Fruit fly (Drosophila melanogaster) whole organism, embryonic: ENCODE data around the gene CG11703.
A peak's percentile ranks its signal among the peaks of the same experiment; 100 is the strongest.

Experiments used
- Abd-B ChIP-seq: fragments of 200-800 bp; sonication (Bioruptor generic); optimal IDR thresholded peaks from 2 replicates; lab custom pipeline; 2018; ENCODE audit warnings: missing biosample characterization, mild to moderate bottlenecking, missing genetic modification characterization, moderate library complexity
- Atf-2 ChIP-seq: fragments of 200-800 bp; sonication (Bioruptor generic); optimal IDR thresholded peaks from 2 replicates; lab custom pipeline; 2016; ENCODE audit warnings: missing biosample characterization, missing genetic modification characterization
- CG10147 ChIP-seq: fragments of 200-800 bp; sonication (Bioruptor generic); optimal IDR thresholded peaks from 2 replicates; lab custom pipeline; 2019; ENCODE audit warnings: missing biosample characterization, mild to moderate bottlenecking, missing genetic modification characterization, moderate library complexity
- CG10366 ChIP-seq: fragments of 200-800 bp; sonication (Bioruptor generic); IDR thresholded peaks from 2 replicates; pipeline ENCODE4 v1.3.6; 2022; ENCODE audit warnings: missing biosample characterization, missing genetic modification characterization
- CG10462 ChIP-seq: fragments of 200-800 bp; sonication (Bioruptor generic); optimal IDR thresholded peaks from 2 replicates; lab custom pipeline; 2016; ENCODE audit warnings: missing biosample characterization, missing genetic modification characterization
- CG11504 ChIP-seq: fragments of 200-800 bp; sonication (Bioruptor generic); optimal IDR thresholded peaks from 3 replicates; lab custom pipeline; 2019; ENCODE audit warnings: missing biosample characterization, mild to moderate bottlenecking, missing genetic modification characterization, moderate library complexity
- CG12391 ChIP-seq: fragments of 200-800 bp; sonication (Bioruptor generic); optimal IDR thresholded peaks from 3 replicates; lab custom pipeline; 2018; ENCODE audit warnings: missing biosample characterization, mild to moderate bottlenecking, missing genetic modification characterization, moderate library complexity
- CG13287 ChIP-seq: fragments of 200-800 bp; sonication (Bioruptor generic); IDR thresholded peaks from 2 replicates; pipeline ENCODE4 v1.3.6; 2022; ENCODE audit warnings: missing biosample characterization, missing genetic modification characterization; ENCODE audit not compliant: partially characterized antibody
- CG14014 ChIP-seq: fragments of 200-800 bp; sonication (Bioruptor generic); IDR thresholded peaks from 2 replicates; pipeline ENCODE4 v1.3.6; 2022; ENCODE audit warnings: missing biosample characterization, missing genetic modification characterization
- CG15073 ChIP-seq: fragments of 200-800 bp; sonication (Bioruptor generic); optimal IDR thresholded peaks from 2 replicates; lab custom pipeline; 2016; ENCODE audit warnings: missing biosample characterization, missing genetic modification characterization
- CG15601 ChIP-seq: fragments of 200-800 bp; sonication (Bioruptor generic); optimal IDR thresholded peaks from 3 replicates; lab custom pipeline; 2019; ENCODE audit warnings: missing biosample characterization, mild to moderate bottlenecking, missing genetic modification characterization, moderate library complexity
- CG16779 ChIP-seq: fragments of 200-800 bp; sonication (Bioruptor generic); IDR thresholded peaks from 2 replicates; pipeline ENCODE4 v1.3.6; 2022; ENCODE audit warnings: missing biosample characterization, missing genetic modification characterization
- CG16815 ChIP-seq: fragments of 200-800 bp; sonication (Bioruptor generic); optimal IDR thresholded peaks from 3 replicates; lab custom pipeline; 2017; ENCODE audit warnings: missing biosample characterization, mild to moderate bottlenecking, missing genetic modification characterization
- CG17186 ChIP-seq: fragments of 200-800 bp; sonication (Bioruptor generic); optimal IDR thresholded peaks from 3 replicates; lab custom pipeline; 2017; ENCODE audit warnings: missing biosample characterization, missing genetic modification reagents, missing genetic modification characterization
- CG17361 ChIP-seq: fragments of 200-800 bp; sonication (Bioruptor generic); IDR thresholded peaks from 3 replicates; pipeline ENCODE4 v1.3.6; 2022; ENCODE audit warnings: missing biosample characterization, missing genetic modification characterization
- CG17385 ChIP-seq: fragments of 200-800 bp; sonication (Bioruptor generic); optimal IDR thresholded peaks from 3 replicates; lab custom pipeline; 2018; ENCODE audit warnings: missing biosample characterization, mild to moderate bottlenecking, missing genetic modification characterization
- CG2875 ChIP-seq: fragments of 200-800 bp; sonication (Bioruptor generic); optimal IDR thresholded peaks from 2 replicates; lab custom pipeline; 2017; ENCODE audit warnings: missing biosample characterization, mild to moderate bottlenecking, missing genetic modification characterization, missing genetic modification reagents
- CG30020 ChIP-seq: fragments of 200-800 bp; optimal IDR thresholded peaks from 2 replicates; lab custom pipeline; 2019; ENCODE audit warnings: missing biosample characterization, mild to moderate bottlenecking, missing genetic modification characterization, moderate library complexity
- CG3065 ChIP-seq: fragments of 200-800 bp; sonication (Bioruptor generic); optimal IDR thresholded peaks from 2 replicates; lab custom pipeline; 2016; ENCODE audit warnings: missing biosample characterization, missing genetic modification characterization
- CG3407 ChIP-seq: fragments of 200-800 bp; sonication (Bioruptor generic); optimal IDR thresholded peaks from 2 replicates; lab custom pipeline; 2018; ENCODE audit warnings: missing biosample characterization, mild to moderate bottlenecking, missing genetic modification characterization
- CG4328 ChIP-seq: fragments of 200-800 bp; sonication (Bioruptor generic); optimal IDR thresholded peaks from 3 replicates; lab custom pipeline; 2017; ENCODE audit warnings: missing biosample characterization, missing genetic modification reagents, missing genetic modification characterization
- CG6175 ChIP-seq: fragments of 200-800 bp; sonication (Bioruptor generic); IDR thresholded peaks from 3 replicates; pipeline ENCODE4 v1.3.6; 2022; ENCODE audit warnings: missing biosample characterization, missing genetic modification characterization
- CG6683 ChIP-seq: fragments of 200-800 bp; sonication (Bioruptor generic); optimal IDR thresholded peaks from 2 replicates; lab custom pipeline; 2017; ENCODE audit warnings: missing biosample characterization, mild to moderate bottlenecking, missing genetic modification characterization, missing genetic modification reagents
- CoRest ChIP-seq: fragments of 200-800 bp; sonication (Bioruptor generic); optimal IDR thresholded peaks from 3 replicates; lab custom pipeline; 2018; ENCODE audit warnings: missing biosample characterization, mild to moderate bottlenecking, missing genetic modification characterization, moderate library complexity
- CrebB ChIP-seq: fragments of 200-800 bp; sonication (Bioruptor generic); optimal IDR thresholded peaks from 3 replicates; lab custom pipeline; 2018; ENCODE audit warnings: missing biosample characterization, mild to moderate bottlenecking, missing genetic modification characterization
- Dll ChIP-seq: fragments of 200-800 bp; sonication (Bioruptor generic); IDR thresholded peaks from 4 replicates; pipeline ENCODE4 v1.3.6; 2022; ENCODE audit warnings: missing biosample characterization, missing genetic modification characterization; ENCODE audit not compliant: partially characterized antibody
- Dp ChIP-seq: fragments of 200-800 bp; sonication (Bioruptor generic); optimal IDR thresholded peaks from 2 replicates; lab custom pipeline; 2018; ENCODE audit warnings: missing biosample characterization, mild to moderate bottlenecking, missing genetic modification characterization, moderate library complexity
- Dref ChIP-seq: fragments of 200-800 bp; sonication (Bioruptor generic); IDR thresholded peaks from 2 replicates; pipeline ENCODE4 v1.3.6; 2022; ENCODE audit warnings: missing biosample characterization, missing genetic modification characterization
- GATAe ChIP-seq: fragments of 200-800 bp; sonication (Bioruptor generic); conservative IDR thresholded peaks from 2 replicates; pipeline ENCODE4 v1.3.6; 2022; ENCODE audit warnings: missing biosample characterization, missing genetic modification characterization
- Hand ChIP-seq: fragments of 200-800 bp; sonication (Bioruptor generic); optimal IDR thresholded peaks from 2 replicates; lab custom pipeline; 2017; ENCODE audit warnings: mild to moderate bottlenecking, missing biosample characterization, missing genetic modification reagents, missing genetic modification characterization
- HmgZ ChIP-seq: fragments of 200-800 bp; sonication (Bioruptor generic); optimal IDR thresholded peaks from 2 replicates; lab custom pipeline; 2018; ENCODE audit warnings: missing biosample characterization, mild to moderate bottlenecking, missing genetic modification characterization
- Hr3 ChIP-seq: fragments of 200-800 bp; sonication (Bioruptor generic); optimal IDR thresholded peaks from 3 replicates; lab custom pipeline; 2016; ENCODE audit warnings: missing biosample characterization, missing genetic modification characterization
- MESR4 ChIP-seq: fragments of 200-800 bp; sonication (Bioruptor generic); optimal IDR thresholded peaks from 2 replicates; lab custom pipeline; 2018; ENCODE audit warnings: missing biosample characterization, mild to moderate bottlenecking, missing genetic modification characterization, moderate library complexity
- Neu2 ChIP-seq: fragments of 200-800 bp; sonication (Bioruptor generic); optimal IDR thresholded peaks from 3 replicates; lab custom pipeline; 2016; ENCODE audit warnings: missing biosample characterization, missing genetic modification characterization, borderline replicate concordance
- Ptx1 ChIP-seq: fragments of 200-800 bp; sonication (Bioruptor generic); IDR thresholded peaks from 2 replicates; pipeline ENCODE4 v1.3.6; 2022; ENCODE audit warnings: missing biosample characterization, missing genetic modification characterization
- Spps ChIP-seq: fragments of 200-800 bp; sonication (Bioruptor generic); optimal IDR thresholded peaks from 2 replicates; lab custom pipeline; 2018; ENCODE audit warnings: missing biosample characterization, mild to moderate bottlenecking, missing genetic modification characterization
- Sry-δ ChIP-seq: fragments of 200-800 bp; sonication (Bioruptor generic); optimal IDR thresholded peaks from 2 replicates; lab custom pipeline; 2016; ENCODE audit warnings: missing biosample characterization, missing genetic modification characterization
- dan ChIP-seq: fragments of 200-800 bp; sonication (Bioruptor generic); IDR thresholded peaks from 2 replicates; pipeline ENCODE4 v1.3.6; 2022; ENCODE audit warnings: missing biosample characterization, missing genetic modification characterization
- emc ChIP-seq: fragments of 200-800 bp; sonication (Bioruptor generic); optimal IDR thresholded peaks from 2 replicates; lab custom pipeline; 2016; ENCODE audit warnings: missing biosample characterization, missing genetic modification characterization
- klu ChIP-seq: fragments of 200-800 bp; sonication (Bioruptor generic); IDR thresholded peaks from 2 replicates; pipeline ENCODE4 v1.3.6; 2022; ENCODE audit warnings: missing biosample characterization, missing genetic modification characterization
- mirr ChIP-seq: fragments of 200-800 bp; sonication (Bioruptor generic); optimal IDR thresholded peaks from 3 replicates; lab custom pipeline; 2018; ENCODE audit warnings: missing biosample characterization, mild to moderate bottlenecking, missing genetic modification characterization
- nmo ChIP-seq: fragments of 200-800 bp; sonication (Bioruptor generic); optimal IDR thresholded peaks from 2 replicates; lab custom pipeline; 2018; ENCODE audit warnings: missing biosample characterization, mild to moderate bottlenecking, missing genetic modification characterization, moderate library complexity
- pb ChIP-seq: fragments of 200-800 bp; sonication (Bioruptor generic); optimal IDR thresholded peaks from 3 replicates; lab custom pipeline; 2016; ENCODE audit warnings: missing biosample characterization, missing genetic modification characterization
- pho ChIP-seq: fragments of 200-800 bp; sonication (Bioruptor generic); optimal IDR thresholded peaks from 2 replicates; lab custom pipeline; 2016; ENCODE audit warnings: missing biosample characterization, missing genetic modification characterization
- rib ChIP-seq: fragments of 200-800 bp; sonication (Bioruptor generic); IDR thresholded peaks from 2 replicates; pipeline ENCODE4 v1.3.6; 2022; ENCODE audit warnings: missing biosample characterization, missing genetic modification characterization
- ro ChIP-seq: fragments of 200-800 bp; sonication (Bioruptor generic); IDR thresholded peaks from 2 replicates; pipeline ENCODE4 v1.3.6; 2022; ENCODE audit warnings: missing biosample characterization, missing genetic modification characterization
- salm ChIP-seq: fragments of 200-800 bp; sonication (Bioruptor generic); optimal IDR thresholded peaks from 2 replicates; lab custom pipeline; 2018; ENCODE audit warnings: missing biosample characterization, mild to moderate bottlenecking, missing genetic modification characterization
- tna ChIP-seq: fragments of 200-800 bp; sonication (Bioruptor generic); IDR thresholded peaks from 2 replicates; pipeline ENCODE4 v1.3.6; 2022; ENCODE audit warnings: missing biosample characterization, missing genetic modification characterization; ENCODE audit not compliant: partially characterized antibody
- trh ChIP-seq: fragments of 200-800 bp; sonication (Bioruptor generic); optimal IDR thresholded peaks from 2 replicates; lab custom pipeline; 2016; ENCODE audit warnings: missing biosample characterization, missing genetic modification characterization

CG11703 gene

DNA sequence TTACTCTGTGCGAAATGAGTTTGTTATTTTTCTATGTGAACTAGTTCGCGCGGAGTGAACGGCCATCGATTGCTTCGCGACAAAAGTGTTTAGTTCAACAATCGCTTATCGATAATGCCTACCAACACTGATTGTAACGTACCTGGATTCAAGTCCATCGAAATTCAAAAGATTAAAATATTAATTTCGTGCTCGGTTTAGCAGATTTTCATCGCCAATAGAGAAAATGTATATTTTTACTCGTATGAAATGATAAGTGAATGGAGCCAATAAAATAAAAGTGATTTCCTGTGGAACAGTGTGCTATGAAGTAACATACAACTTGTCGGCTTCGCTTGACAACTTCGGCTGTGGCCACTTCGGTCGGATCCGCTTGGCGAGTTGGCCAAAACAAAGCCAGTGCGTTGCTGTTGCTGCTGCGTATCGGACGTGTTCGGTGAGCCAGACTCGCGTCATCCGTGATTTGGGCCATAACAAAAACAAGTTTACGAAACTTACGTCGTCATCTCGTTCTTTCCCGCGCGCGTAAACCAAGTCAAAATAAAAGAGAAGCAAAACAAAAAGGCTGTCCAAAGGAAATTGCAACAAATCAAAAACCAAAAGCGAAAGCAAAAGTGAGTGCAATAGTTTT lies 47.6 kb downstream of the CG11703 start, which contains the start of the genes CG5555 and myd (continued):
- TF ChIP-seq CG4328 (GFP tag; lab: Kevin White, UChicago) (no peak), emc (GFP tag; lab: Kevin White, UChicago) (no peak), CG15073 (no peak), CrebB (tag; lab: Kevin White, UChicago) (peak; percentile 32), Ptx1 (GFP tag; lab: Robert Waterston, UW) (no peak), MESR4 (GFP tag; lab: Kevin White, UChicago) (peak; percentile 53), rib (0 out of 2 replicates have a peak, but pooled peaks have one; percentile 60), GATAe (GFP tag; lab: Robert Waterston, UW) (no peak), CG3065 (GFP tag; lab: Kevin White, UChicago) (no peak), Dp (peak; percentile 80), pho (GFP tag; lab: Kevin White, UChicago) (peak; percentile 73), Atf-2 (GFP tag; lab: Kevin White, UChicago) (no peak), Dll (peak; percentile 78), Hr3 (GFP tag; lab: Kevin White, UChicago) (peak; percentile 26), CG17186 (no peak), CoRest (tag; lab: Kevin White, UChicago) (no peak), Dref (GFP tag; lab: Robert Waterston, UW) (peak; percentile 90), CG10462 (GFP tag; lab: Kevin White, UChicago) (no peak), mirr (GFP tag; lab: Kevin White, UChicago) (peak; percentile 21), CG30020 (tag; lab: Kevin White, UChicago) (no peak), CG6175 (GFP tag; lab: Robert Waterston, UW) (no peak), salm (tag; lab: Kevin White, UChicago) (no peak), CG17361 (GFP tag; lab: Robert Waterston, UW) (0 out of 3 replicates have a peak, but pooled peaks have one; percentile 27), CG10147 (GFP tag; lab: Kevin White, UChicago) (peak; percentile 0), nmo (peak; percentile 44), pb (GFP tag; lab: Kevin White, UChicago) (peak; percentile 47), CG16779 (no peak), CG6683 (GFP tag; lab: Kevin White, UChicago) (no peak), Hand (no peak), HmgZ (tag; lab: Kevin White, UChicago) (peak; percentile 50), Sry-δ (GFP tag; lab: Kevin White, UChicago) (peak; percentile 53), dan (GFP tag; lab: Robert Waterston, UW) (no peak), CG15601 (tag; lab: Kevin White, UChicago) (no peak), CG10366 (GFP tag; lab: Robert Waterston, UW) (peak; percentile 41), CG13287 (peak; percentile 86), CG2875 (no peak), CG12391 (peak; percentile 49), Abd-B (GFP tag; lab: Kevin White, UChicago) (no peak), CG16815 (GFP tag; lab: Kevin White, UChicago) (no peak), CG3407 (GFP tag; lab: Kevin White, UChicago) (no peak), Neu2 (GFP tag; lab: Kevin White, UChicago) (no peak), tna (GFP tag; lab: Robert Waterston, UW) (peak; percentile 85), CG14014 (GFP tag; lab: Robert Waterston, UW) (peak; percentile 56; the same call in 1 of the 2 replicates), klu (GFP tag; lab: Robert Waterston, UW) (peak; percentile 34; the same call in 1 of the 2 replicates), CG11504 (tag; lab: Kevin White, UChicago) (no peak), ro (GFP tag; lab: Robert Waterston, UW) (no peak), Spps (no peak), CG17385 (GFP tag; lab: Kevin White, UChicago) (peak; percentile 8), trh (no peak)
